Fruit fly (Drosophila melanogaster): ENCODE data around the gene Ip259.

Ip259 gene

dm6 chr2L:10430802-10431476 lies 22.8 kb downstream of the Ip259 start, which contains the start of the genes Bug22 and TfIIB (continued):
- TF ChIP-seq pzg (GFP tag; optimal IDR thresholded peaks at IDR 0.05) (peak; percentile 53), grn (GFP tag; optimal IDR thresholded peaks at IDR 0.05) (no peak), gfzf (GFP tag; optimal IDR thresholded peaks at IDR 0.05) (peak; percentile 15), gsb-n (tag; optimal IDR thresholded peaks at IDR 0.05) (no peak), ind (GFP tag; optimal IDR thresholded peaks at IDR 0.05) (peak; percentile 74), Hmx (GFP tag; optimal IDR thresholded peaks at IDR 0.05) (peak; percentile 26), ERR (GFP tag; optimal IDR thresholded peaks at IDR 0.05) (peak; percentile 35), CG4328 (GFP tag; optimal IDR thresholded peaks at IDR 0.05) (peak; percentile 44), PHDP (tag; optimal IDR thresholded peaks at IDR 0.05) (peak; percentile 73), MTF-1 (GFP tag; optimal IDR thresholded peaks at IDR 0.05; ENCODE audit: borderline replicate concordance) (peak; percentile 19), CG8944 (GFP tag; optimal IDR thresholded peaks at IDR 0.05) (peak; percentile 63), bcd (GFP tag; optimal IDR thresholded peaks at IDR 0.05) (no peak), NfI (GFP tag; optimal IDR thresholded peaks at IDR 0.05) (peak; percentile 82), Bgb (GFP tag; IDR thresholded peaks at IDR 0.05; ENCODE audit: partially characterized antibody) (peak; percentile 19; the same call in 1 of the 2 replicates), CG10462 (GFP tag; optimal IDR thresholded peaks at IDR 0.05) (peak; percentile 37), zen (tag; optimal IDR thresholded peaks at IDR 0.05) (peak; percentile 46), CG3995 (GFP tag; optimal IDR thresholded peaks at IDR 0.05) (peak; percentile 17), Hr78 (GFP tag; optimal IDR thresholded peaks at IDR 0.05) (no peak), vfl (GFP tag; optimal IDR thresholded peaks at IDR 0.05) (peak; percentile 68), CG11085 (GFP tag; IDR thresholded peaks at IDR 0.05) (0 out of 2 replicates have a peak, but pooled peaks have one; percentile 44), CTCF (GFP tag; optimal IDR thresholded peaks at IDR 0.05) (no peak), CG11696 (GFP tag; IDR thresholded peaks at IDR 0.05) (no peak), HLHmδ (GFP tag; optimal IDR thresholded peaks at IDR 0.05) (peak; percentile 30), CG1529 (GFP tag; optimal IDR thresholded peaks at IDR 0.05) (peak; percentile 6), CG12236 (GFP tag; optimal IDR thresholded peaks at IDR 0.05) (peak; percentile 41), az2 (GFP tag; optimal IDR thresholded peaks at IDR 0.05) (peak; percentile 76), Dip3 (GFP tag; optimal IDR thresholded peaks at IDR 0.05) (peak; percentile 70), Rfx (GFP tag; IDR thresholded peaks at IDR 0.05) (peak; percentile 91), C15 (GFP tag; IDR thresholded peaks at IDR 0.05) (no peak), Mes4 (GFP tag; optimal IDR thresholded peaks at IDR 0.05) (peak; percentile 58), CG10959 (GFP tag; IDR thresholded peaks at IDR 0.05) (no peak), CG4617 (GFP tag; optimal IDR thresholded peaks at IDR 0.05; ENCODE audit: borderline replicate concordance) (peak; percentile 27), Ssrp (tag; optimal IDR thresholded peaks at IDR 0.05) (peak; percentile 58), CG1233 (GFP tag; optimal IDR thresholded peaks at IDR 0.05) (peak; percentile 66), CG8924 (tag; optimal IDR thresholded peaks at IDR 0.05) (peak; percentile 83), ttk (GFP tag; IDR thresholded peaks at IDR 0.05) (peak; percentile 61), gce (GFP tag; IDR thresholded peaks at IDR 0.05) (no peak), CG9727 (GFP tag; optimal IDR thresholded peaks at IDR 0.05) (peak; percentile 72), CG13775 (GFP tag; optimal IDR thresholded peaks at IDR 0.05) (peak; percentile 77), CG12391 (tag; optimal IDR thresholded peaks at IDR 0.05) (peak; percentile 88), chinmo (GFP tag; IDR thresholded peaks at IDR 0.05; ENCODE audit: partially characterized antibody) (no peak), kah (GFP tag; optimal IDR thresholded peaks at IDR 0.05) (no peak), Myb (GFP tag; optimal IDR thresholded peaks at IDR 0.05) (peak; percentile 20), Dek (tag; optimal IDR thresholded peaks at IDR 0.05) (peak; percentile 76), lab (GFP tag; optimal IDR thresholded peaks at IDR 0.05) (no peak), CG10979 (tag; optimal IDR thresholded peaks at IDR 0.05) (peak; percentile 42), Hr51 (GFP tag; optimal IDR thresholded peaks at IDR 0.05) (peak; percentile 75 to 76), CG12659 (GFP tag; optimal IDR thresholded peaks at IDR 0.05) (peak; percentile 83), mld (GFP tag; IDR thresholded peaks at IDR 0.05; ENCODE audit: partially characterized antibody) (no peak)
